Fruit fly (Drosophila melanogaster) whole organism: ENCODE data around the gene Traf4.

ENCODE experiments used
- CG8478 ChIP-seq: fragments of >200 bp; optimal IDR thresholded peaks from 2 replicates; lab custom pipeline; 2018; ENCODE audit warnings: inconsistent platforms
- Dll ChIP-seq: fragments of >200 bp; optimal IDR thresholded peaks from 2 replicates; lab custom pipeline; 2017
- EcR ChIP-seq, 2 experiments: fragments of >200 bp; optimal IDR thresholded peaks; 2 replicates each; lab custom pipeline; 2017; ENCODE audit warnings: missing biosample characterization in 2 of 2, missing genetic modification characterization in 2 of 2, missing genetic modification reagents in 2 of 2
- pan ChIP-seq: fragments of >200 bp; optimal IDR thresholded peaks from 2 replicates; lab custom pipeline; 2017
- psq ChIP-seq: fragments of >200 bp; optimal IDR thresholded peaks from 2 replicates; lab custom pipeline; 2017
- usp ChIP-seq: fragments of >200 bp; optimal IDR thresholded peaks from 2 replicates; lab custom pipeline; 2017; ENCODE audit warnings: missing biosample characterization, missing genetic modification characterization, mixed read lengths

The Traf4 gene

DNA sequence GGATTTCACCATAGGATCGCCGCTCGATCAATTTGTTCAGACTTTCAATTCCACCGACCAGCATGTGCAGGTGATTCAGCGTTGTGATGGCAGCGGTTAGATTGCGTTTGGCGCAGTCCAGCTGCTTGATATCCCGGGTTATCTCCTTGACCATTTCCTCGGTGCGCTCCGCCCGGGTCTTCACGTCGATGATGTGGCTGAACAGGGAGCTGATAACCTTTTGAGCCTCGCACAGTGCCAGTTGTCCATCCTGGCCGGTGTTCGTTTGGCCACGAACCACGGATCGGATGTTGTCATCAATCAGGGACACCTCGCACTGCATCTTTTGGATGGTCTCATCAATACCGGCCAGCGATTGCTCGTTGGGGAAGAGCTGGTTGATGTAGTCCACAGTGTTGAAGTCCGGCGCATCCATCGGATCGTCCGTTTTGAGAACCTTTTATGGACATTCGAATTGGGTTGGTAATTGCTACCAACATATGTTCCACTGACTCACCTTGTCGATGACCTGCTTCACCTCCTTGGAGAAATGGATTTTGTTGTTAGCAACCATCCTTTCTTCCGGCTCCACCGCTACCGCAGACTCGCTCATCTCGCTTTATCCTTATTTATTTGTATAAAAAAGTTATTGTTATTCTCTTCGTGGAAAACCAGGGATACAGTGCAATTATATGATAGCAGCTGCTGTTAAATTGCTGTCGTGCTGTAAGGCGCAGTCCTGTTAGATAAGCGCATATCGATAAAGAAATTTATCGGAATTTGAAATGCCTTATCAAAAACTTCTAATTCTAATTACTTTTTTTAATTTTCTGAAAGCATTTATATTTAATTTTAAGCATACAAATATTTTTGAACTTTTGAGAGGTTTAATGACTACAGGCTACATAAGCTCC, 23.9 kb downstream of the Traf4 start, which contains the start of gene Vps53:
TSS of gene Vps53 (minus strand) at position 676 of the 893 bp plus-strand sequence.
- no peak for TF ChIP-seq usp (GFP tag; lab: Kevin White, UChicago)

DNA sequence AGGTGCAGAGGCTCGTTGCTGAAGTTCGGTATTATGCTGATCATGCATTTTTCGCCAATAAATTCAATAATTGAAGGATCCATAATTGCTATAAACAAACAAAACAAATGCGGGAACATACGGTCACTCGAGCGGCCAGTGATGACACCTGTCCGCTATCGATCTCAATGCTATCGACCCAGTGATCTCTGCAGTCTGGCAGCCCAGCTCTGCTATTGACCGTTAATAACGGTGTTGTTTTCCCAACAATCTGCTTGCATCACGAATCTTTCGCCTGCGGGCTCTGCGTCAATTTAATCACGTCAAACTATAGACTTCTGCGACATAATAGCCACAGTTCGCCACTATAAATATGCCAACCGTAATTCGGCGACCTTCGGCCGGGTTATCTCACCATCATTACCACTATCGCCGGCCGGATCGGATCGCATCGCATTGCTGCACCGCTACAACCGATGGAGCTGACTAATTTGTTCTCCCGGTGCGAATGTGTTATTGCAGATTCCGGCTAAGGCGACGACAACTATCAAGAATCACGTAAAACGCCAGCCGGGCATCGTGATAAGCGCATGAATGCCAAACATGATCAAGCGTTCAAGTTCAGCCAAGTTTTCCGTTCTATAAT, 25.3 kb downstream of the Traf4 start, which contains the start of gene Psf2:
TSS of gene Psf2 (minus strand) at position 431 of the 625 bp plus-strand sequence.
- TF ChIP-seq pan (lab: Kevin White, UChicago) (no peak), CG8478 (no peak), Dll (lab: Kevin White, UChicago) (no peak), psq (lab: Kevin White, UChicago) (no peak), usp (GFP tag; lab: Kevin White, UChicago) (no peak), EcR (GFP tag; optimal IDR thresholded peaks at IDR 0.05; lab: Kevin White, UChicago) (no peak)

DNA sequence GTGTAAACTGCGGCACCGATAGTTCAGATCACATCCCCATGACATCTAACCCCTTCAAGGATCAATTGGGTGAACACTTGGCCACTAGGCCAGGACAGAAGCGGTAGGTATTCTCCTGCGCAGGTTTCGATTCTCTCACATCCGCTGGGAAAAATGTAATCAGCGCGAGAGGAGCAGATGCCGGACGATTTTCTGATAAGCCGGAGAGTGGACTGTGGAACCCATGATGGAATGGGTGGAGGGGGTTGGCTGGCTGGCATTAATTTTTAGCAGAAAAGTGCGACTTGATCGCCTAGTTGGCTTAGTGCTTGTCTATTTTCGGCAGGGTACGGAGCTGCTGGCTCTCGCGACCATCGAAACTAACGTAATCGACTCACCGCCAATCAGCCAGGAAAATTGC, 26.3 kb downstream of the Traf4 start, which contains the start of gene Tps1:
TSS of gene Tps1 (plus strand) at position 301 of the 400 bp plus-strand sequence.
- no peak for TF ChIP-seq EcR (GFP tag; optimal IDR thresholded peaks at IDR 0.05; lab: Kevin White, UChicago)
- TF ChIP-seq usp (GFP tag; lab: Kevin White, UChicago), result no peak
- TF ChIP-seq psq (lab: Kevin White, UChicago), result no peak
- no peak for TF ChIP-seq CG8478
- TF ChIP-seq pan (lab: Kevin White, UChicago), result no peak

DNA sequence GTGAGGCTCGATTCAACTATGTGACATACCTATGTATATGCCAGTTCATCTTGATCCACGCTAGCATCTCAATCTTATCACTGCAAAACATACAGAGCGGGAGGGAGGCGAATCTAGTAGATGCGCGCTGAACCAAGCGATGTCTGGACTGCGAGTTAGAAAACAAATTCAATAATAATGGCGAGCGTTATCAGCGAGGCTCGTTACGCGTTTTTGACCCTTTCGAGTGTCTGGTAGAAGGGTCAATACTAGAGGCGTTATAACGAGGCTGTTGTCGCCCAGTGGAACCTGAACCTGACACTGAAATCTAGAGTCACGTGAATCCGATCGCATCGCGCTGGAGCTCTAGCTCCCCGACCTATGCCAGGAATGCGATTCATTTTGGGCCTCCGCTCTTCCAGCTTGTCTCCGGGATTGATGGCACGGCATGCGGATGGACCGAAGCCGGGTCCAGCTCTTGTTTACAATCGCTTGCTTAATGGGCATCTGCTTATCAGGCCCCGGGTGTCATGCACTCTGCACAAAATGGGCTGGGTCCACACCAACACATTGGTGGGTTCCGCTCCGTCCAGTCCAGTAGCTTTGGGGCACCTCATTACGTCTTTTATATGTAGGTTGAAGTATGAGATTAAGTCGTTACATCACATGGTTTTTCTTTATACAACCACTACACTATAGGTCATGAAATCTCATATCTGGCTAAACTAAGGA, 27.8 kb downstream of the Traf4 start:
- TF ChIP-seq psq (lab: Kevin White, UChicago) (no peak), CG8478 (no peak), pan (lab: Kevin White, UChicago) (no peak)

- TF ChIP-seq usp (GFP tag; lab: Kevin White, UChicago) (no peak), EcR (GFP tag; optimal IDR thresholded peaks at IDR 0.05; lab: Kevin White, UChicago) (no peak), pan (lab: Kevin White, UChicago) (no peak), Dll (lab: Kevin White, UChicago) (no peak), psq (lab: Kevin White, UChicago) (no peak), CG8478 (no peak)
These were observed 32.2 kb downstream of the Traf4 start, which contains the start of gene CG3652 for dm6 chr2L:4393842-4394421. CG3652 (minus strand) TSS chr2L:4393876.

dm6 chr2L:4400653-4401052, 38.9 kb downstream of the Traf4 start, which contains the start of gene CG33003:
CG33003 (plus strand) TSS chr2L:4400953.
- TF ChIP-seq usp (GFP tag; lab: Kevin White, UChicago) (no peak), EcR (GFP tag; optimal IDR thresholded peaks at IDR 0.05; lab: Kevin White, UChicago) (no peak), CG8478 (no peak), psq (lab: Kevin White, UChicago) (no peak)

dm6 chr2L:4403013-4403604, 41.4 kb downstream of the Traf4 start, which contains the start of gene Dim1:
Dim1 (plus strand) TSS chr2L:4403251.
- TF ChIP-seq psq (lab: Kevin White, UChicago) (no peak), Dll (lab: Kevin White, UChicago) (no peak), CG8478 (no peak), pan (lab: Kevin White, UChicago) (no peak), usp (GFP tag; lab: Kevin White, UChicago) (no peak), EcR (GFP tag; optimal IDR thresholded peaks at IDR 0.05; lab: Kevin White, UChicago) (no peak)

DNA sequence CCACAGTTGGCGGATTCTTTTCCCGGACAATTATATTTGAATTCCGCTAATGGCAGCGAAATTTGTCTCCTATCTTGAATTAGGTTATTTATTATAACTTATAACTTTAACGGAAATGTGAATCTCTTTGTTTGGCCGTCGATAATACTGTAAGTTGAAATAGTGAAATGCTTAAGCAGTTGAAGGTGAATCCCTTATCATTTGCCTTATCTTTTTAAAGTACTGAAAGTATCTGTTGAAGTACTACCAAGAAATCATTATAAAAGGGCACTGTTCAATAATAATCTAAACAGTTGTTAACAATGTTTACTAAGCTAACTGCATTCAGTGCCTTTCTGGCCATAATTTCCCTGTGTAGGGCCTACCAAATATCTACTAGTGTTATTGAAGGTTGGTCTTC, 49.1 kb downstream of the Traf4 start, which contains the start of gene CG43055:
TSS of gene CG43055 (plus strand) at position 301 of the 400 bp plus-strand sequence.
- TF ChIP-seq CG8478, result no peak
- TF ChIP-seq pan (lab: Kevin White, UChicago), result no peak
- no peak for TF ChIP-seq Dll (lab: Kevin White, UChicago)
- no peak for TF ChIP-seq EcR (GFP tag; optimal IDR thresholded peaks at IDR 0.05; lab: Kevin White, UChicago)
- TF ChIP-seq usp (GFP tag; lab: Kevin White, UChicago), result no peak

DNA sequence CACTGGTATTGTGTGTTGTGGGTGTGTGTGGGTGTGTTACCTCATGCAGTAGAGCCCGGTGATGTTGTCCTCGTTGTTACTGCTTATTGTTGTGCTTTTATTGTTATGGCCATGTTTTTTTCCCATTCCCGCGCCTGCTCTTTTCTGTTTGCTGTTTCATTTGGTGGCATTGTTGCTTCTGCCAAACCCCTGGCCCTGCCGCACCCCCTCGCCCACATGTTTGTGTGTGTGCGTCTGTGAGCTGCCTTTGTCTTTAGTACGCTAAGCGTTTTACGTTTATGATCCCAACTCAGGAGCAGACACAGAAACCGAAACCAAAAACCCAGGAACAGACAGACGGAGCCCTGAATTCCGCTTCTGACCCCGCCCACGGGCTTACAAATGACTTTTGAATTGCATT, 52.3 kb downstream of the Traf4 start:
- TF ChIP-seq usp (GFP tag; lab: Kevin White, UChicago) (no peak), CG8478 (no peak), Dll (lab: Kevin White, UChicago) (no peak), pan (lab: Kevin White, UChicago) (no peak), EcR (GFP tag; optimal IDR thresholded peaks at IDR 0.05; lab: Kevin White, UChicago) (no peak), psq (lab: Kevin White, UChicago) (no peak)

dm6 chr2L:4416089-4416488, 54.4 kb downstream of the Traf4 start:
- no peak for TF ChIP-seq EcR (GFP tag; optimal IDR thresholded peaks at IDR 0.05; lab: Kevin White, UChicago)
- TF ChIP-seq usp (GFP tag; lab: Kevin White, UChicago), result no peak
- TF ChIP-seq pan (lab: Kevin White, UChicago), result no peak
- no peak for TF ChIP-seq Dll (lab: Kevin White, UChicago)
- no peak for TF ChIP-seq psq (lab: Kevin White, UChicago)
- TF ChIP-seq CG8478, result no peak
